Fruit fly (Drosophila melanogaster) whole organism, wandering third instar larva: ENCODE measurements around the gene Spn28Db.

Source experiments
- Abd-B ChIP-seq: fragments of >200 bp; optimal IDR thresholded peaks from 2 replicates; lab custom pipeline; 2017; ENCODE audit warnings: missing biosample characterization, missing genetic modification characterization
- CG32264 ChIP-seq: fragments of 200-800 bp; sonication (Bioruptor generic); optimal IDR thresholded peaks from 2 replicates; lab custom pipeline; 2016; ENCODE audit warnings: missing biosample characterization, missing genetic modification characterization
- CG9705 ChIP-seq: fragments of 200-800 bp; sonication (Bioruptor generic); optimal IDR thresholded peaks from 2 replicates; lab custom pipeline; 2018; ENCODE audit warnings: missing biosample characterization, mild to moderate bottlenecking, missing genetic modification characterization
- Dfd ChIP-seq: fragments of >200 bp; optimal IDR thresholded peaks from 2 replicates; lab custom pipeline; 2017; ENCODE audit warnings: missing biosample characterization, missing genetic modification characterization
- Dif ChIP-seq: fragments of 200-275, 200-300 bp; sonication (Bioruptor generic); optimal IDR thresholded peaks from 2 replicates; lab custom pipeline; 2018; ENCODE audit warnings: missing biosample characterization, missing genetic modification characterization; ENCODE audit not compliant: partially characterized antibody
- GATAd ChIP-seq: sonication (Bioruptor generic); optimal IDR thresholded peaks from 2 replicates; lab custom pipeline; 2016; ENCODE audit warnings: missing biosample characterization, missing genetic modification characterization
- HLH106 ChIP-seq: fragments of 200-800 bp; optimal IDR thresholded peaks from 3 replicates; lab custom pipeline; 2019; ENCODE audit warnings: missing biosample characterization, mild to moderate bottlenecking, missing genetic modification characterization, moderate library complexity
- Hnf4 ChIP-seq: fragments of 200-800 bp; sonication (Bioruptor generic); optimal IDR thresholded peaks from 2 replicates; lab custom pipeline; 2016; ENCODE audit warnings: missing biosample characterization, mild to moderate bottlenecking, missing genetic modification characterization
- Hr78 ChIP-seq: fragments of >200 bp; optimal IDR thresholded peaks from 2 replicates; lab custom pipeline; 2017; ENCODE audit warnings: missing biosample characterization, missing genetic modification characterization
- Hr83 ChIP-seq: fragments of 200-300 bp; sonication (Bioruptor generic); optimal IDR thresholded peaks from 2 replicates; lab custom pipeline; 2016; ENCODE audit warnings: missing biosample characterization, mild to moderate bottlenecking, missing genetic modification characterization, moderate library complexity; ENCODE audit not compliant: poor library complexity, severe bottlenecking
- Jra ChIP-seq: sonication (Bioruptor generic); optimal IDR thresholded peaks from 2 replicates; lab custom pipeline; 2016; ENCODE audit warnings: missing biosample characterization, missing genetic modification characterization
- Mio ChIP-seq: sonication (Bioruptor generic); optimal IDR thresholded peaks from 2 replicates; lab custom pipeline; 2016; ENCODE audit warnings: missing biosample characterization, missing genetic modification characterization
- Myc ChIP-seq: fragments of >200 bp; optimal IDR thresholded peaks from 2 replicates; lab custom pipeline; 2017
- N ChIP-seq: fragments of >200 bp; optimal IDR thresholded peaks from 2 replicates; lab custom pipeline; 2018; ENCODE audit warnings: missing biosample characterization, missing external identifiers, missing genetic modification characterization
- OdsH ChIP-seq: fragments of 200-800 bp; sonication (Bioruptor generic); optimal IDR thresholded peaks from 2 replicates; lab custom pipeline; 2016; ENCODE audit warnings: missing biosample characterization, mild to moderate bottlenecking, missing genetic modification characterization
- Rel ChIP-seq, 2 experiments: fragments of 200-800 bp; sonication (Bioruptor generic) in 1 of 2; optimal IDR thresholded peaks; 2 replicates in 1 of 2; 3 replicates in 1 of 2; lab custom pipeline; 2016 to 2019; ENCODE audit warnings: mild to moderate bottlenecking in 2 of 2, missing biosample characterization in 2 of 2, missing genetic modification characterization in 2 of 2, moderate library complexity in 1 of 2
- Sp1 ChIP-seq: fragments of 200-800 bp; sonication (Bioruptor generic); optimal IDR thresholded peaks from 3 replicates; lab custom pipeline; 2019; ENCODE audit warnings: missing biosample characterization, mild to moderate bottlenecking, missing genetic modification characterization, moderate library complexity
- Vsx2 ChIP-seq: fragments of 200-300, 225-300 bp; sonication (Bioruptor generic); optimal IDR thresholded peaks from 2 replicates; lab custom pipeline; 2018; ENCODE audit warnings: missing biosample characterization, missing genetic modification characterization; ENCODE audit not compliant: partially characterized antibody
- br ChIP-seq: fragments of 200-800 bp; sonication (Bioruptor generic); optimal IDR thresholded peaks from 2 replicates; lab custom pipeline; 2016; ENCODE audit warnings: missing biosample characterization, missing genetic modification characterization
- brk ChIP-seq: fragments of 200-800 bp; sonication (Bioruptor generic); optimal IDR thresholded peaks from 2 replicates; lab custom pipeline; 2016; ENCODE audit warnings: missing biosample characterization, mild to moderate bottlenecking, missing genetic modification characterization
- dl ChIP-seq, 2 experiments: fragments of 175-275, 200-275 bp in 1 of 2; fragments of 200-275 bp in 1 of 2; sonication (Bioruptor generic); optimal IDR thresholded peaks; lab custom pipeline; 2018; ENCODE audit warnings: mild to moderate bottlenecking in 2 of 2, missing biosample characterization in 2 of 2, missing genetic modification characterization in 2 of 2, moderate library complexity in 2 of 2; ENCODE audit not compliant: partially characterized antibody in 2 of 2, insufficient read depth in 1 of 2
- dmrt93B ChIP-seq: fragments of 200-800 bp; sonication (Bioruptor generic); optimal IDR thresholded peaks from 2 replicates; lab custom pipeline; 2018; ENCODE audit warnings: missing biosample characterization, mild to moderate bottlenecking, missing genetic modification characterization
- dsf ChIP-seq: sonication (Bioruptor generic); optimal IDR thresholded peaks from 2 replicates; lab custom pipeline; 2016; ENCODE audit warnings: missing biosample characterization, missing genetic modification characterization, borderline replicate concordance
- ey ChIP-seq: fragments of 200-800 bp; sonication (Bioruptor generic); optimal IDR thresholded peaks from 2 replicates; lab custom pipeline; 2016; ENCODE audit warnings: missing biosample characterization, missing genetic modification characterization
- foxo ChIP-seq, 2 experiments: fragments of 200-800 bp; sonication (Bioruptor generic); optimal IDR thresholded peaks; 2 replicates in 1 of 2; 3 replicates in 1 of 2; lab custom pipeline; 2016 to 2017; ENCODE audit warnings: missing biosample characterization in 2 of 2, missing genetic modification characterization in 2 of 2
- fru ChIP-seq: fragments of 200-800 bp; sonication (Bioruptor generic); optimal IDR thresholded peaks from 3 replicates; lab custom pipeline; 2016; ENCODE audit warnings: missing biosample characterization, mild to moderate bottlenecking, missing genetic modification characterization
- h ChIP-seq: fragments of 200-800 bp; sonication (Bioruptor generic); optimal IDR thresholded peaks from 3 replicates; lab custom pipeline; 2016; ENCODE audit warnings: missing biosample characterization, mild to moderate bottlenecking, missing genetic modification characterization
- jim ChIP-seq: fragments of 175-275, 200-325 bp; sonication (Bioruptor generic); optimal IDR thresholded peaks from 2 replicates; lab custom pipeline; 2016; ENCODE audit warnings: missing biosample characterization, mild to moderate bottlenecking, missing genetic modification characterization
- lola ChIP-seq: fragments of >200 bp; optimal IDR thresholded peaks from 2 replicates; lab custom pipeline; 2017; ENCODE audit warnings: missing biosample characterization, missing genetic modification characterization
- pan ChIP-seq: fragments of >200 bp; optimal IDR thresholded peaks from 2 replicates; lab custom pipeline; 2017
- psq ChIP-seq: fragments of 200-800 bp; sonication (Bioruptor generic); optimal IDR thresholded peaks from 3 replicates; lab custom pipeline; 2017; ENCODE audit warnings: missing biosample characterization, mild to moderate bottlenecking, missing genetic modification characterization, moderate library complexity
- rgr ChIP-seq: fragments of 200-800 bp; sonication (Bioruptor generic); optimal IDR thresholded peaks from 3 replicates; lab custom pipeline; 2016; ENCODE audit warnings: missing biosample characterization, mild to moderate bottlenecking, missing genetic modification characterization
- sage ChIP-seq: fragments of 200-800 bp; sonication (Bioruptor generic); optimal IDR thresholded peaks from 2 replicates; lab custom pipeline; 2016; ENCODE audit warnings: missing biosample characterization, mild to moderate bottlenecking, missing genetic modification characterization
- sv ChIP-seq: fragments of 200-800 bp; sonication (Bioruptor generic); optimal IDR thresholded peaks from 3 replicates; lab custom pipeline; 2016; ENCODE audit warnings: missing biosample characterization, missing genetic modification characterization
- tai ChIP-seq: sonication (Bioruptor generic); optimal IDR thresholded peaks from 2 replicates; lab custom pipeline; 2016; ENCODE audit warnings: missing biosample characterization, missing genetic modification characterization
- usp ChIP-seq: fragments of >200 bp; optimal IDR thresholded peaks from 2 replicates; lab custom pipeline; 2017; ENCODE audit warnings: missing biosample characterization, missing genetic modification characterization
- woc ChIP-seq: sonication (Bioruptor generic); optimal IDR thresholded peaks from 2 replicates; lab custom pipeline; 2016; ENCODE audit warnings: missing biosample characterization, mild to moderate bottlenecking, missing genetic modification characterization

The Spn28Db gene

DNA sequence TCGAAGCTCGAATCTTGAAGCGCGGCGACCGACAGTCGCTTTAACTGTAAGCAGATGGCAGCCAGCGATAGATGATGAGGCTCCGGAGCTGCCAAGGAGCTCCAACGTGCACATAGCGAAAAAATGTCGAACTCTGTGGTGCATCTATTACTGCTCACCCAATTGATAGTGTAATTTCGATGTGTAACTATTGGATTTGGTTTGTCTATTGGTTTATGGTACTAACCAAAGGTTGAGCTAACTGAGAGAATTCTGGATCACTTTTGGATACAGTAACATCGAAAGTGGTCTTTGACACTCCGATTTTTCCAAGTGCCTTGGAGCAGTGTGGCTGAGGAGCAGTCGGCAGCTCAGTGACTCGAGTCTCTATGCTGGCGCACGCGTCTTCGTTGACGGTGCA lies 8.1 kb upstream of the Spn28Db start:
- TF ChIP-seq sage (no peak), Vsx2 (GFP tag; lab: Kevin White, UChicago) (no peak), Rel (GFP tag; optimal IDR thresholded peaks at IDR 0.05; lab: Kevin White, UChicago) (no peak), Rel (tag; optimal IDR thresholded peaks at IDR 0.05; lab: Kevin White, UChicago) (no peak), br (peak; percentile 34), Abd-B (GFP tag; lab: Kevin White, UChicago) (no peak), dsf (no peak), HLH106 (tag; lab: Kevin White, UChicago) (peak; percentile 39), Dfd (GFP tag; lab: Kevin White, UChicago) (no peak), jim (GFP tag; lab: Kevin White, UChicago) (no peak), CG9705 (GFP tag; lab: Kevin White, UChicago) (no peak), N (GFP tag; lab: Kevin White, UChicago) (no peak), sv (no peak), Myc (lab: Kevin White, UChicago) (no peak), Hnf4 (GFP tag; lab: Kevin White, UChicago) (no peak), Mio (GFP tag; lab: Kevin White, UChicago) (no peak), dmrt93B (no peak), usp (GFP tag; lab: Kevin White, UChicago) (no peak), brk (GFP tag; lab: Kevin White, UChicago) (no peak), Hr78 (GFP tag; lab: Kevin White, UChicago) (no peak), foxo (GFP tag; optimal IDR thresholded peaks at IDR 0.05; lab: Kevin White, UChicago) (no peak), fru (GFP tag; lab: Kevin White, UChicago) (peak; percentile 27), GATAd (GFP tag; lab: Kevin White, UChicago) (no peak), h (GFP tag; lab: Kevin White, UChicago) (peak; percentile 54), dl (GFP tag; optimal IDR thresholded peaks at IDR 0.05; lab: Kevin White, UChicago; ENCODE audit: insufficient read depth in 1 of 2, partially characterized antibody in 2 of 2) (no peak), Jra (GFP tag; lab: Kevin White, UChicago) (no peak), psq (no peak), lola (no peak), OdsH (peak; percentile 41), woc (GFP tag; lab: Kevin White, UChicago) (no peak), Dif (no peak), CG32264 (GFP tag; lab: Kevin White, UChicago) (no peak), ey (peak; percentile 44), pan (lab: Kevin White, UChicago) (no peak), Sp1 (GFP tag; lab: Kevin White, UChicago) (peak; percentile 19), rgr (peak; percentile 33), Hr83 (no peak)

DNA sequence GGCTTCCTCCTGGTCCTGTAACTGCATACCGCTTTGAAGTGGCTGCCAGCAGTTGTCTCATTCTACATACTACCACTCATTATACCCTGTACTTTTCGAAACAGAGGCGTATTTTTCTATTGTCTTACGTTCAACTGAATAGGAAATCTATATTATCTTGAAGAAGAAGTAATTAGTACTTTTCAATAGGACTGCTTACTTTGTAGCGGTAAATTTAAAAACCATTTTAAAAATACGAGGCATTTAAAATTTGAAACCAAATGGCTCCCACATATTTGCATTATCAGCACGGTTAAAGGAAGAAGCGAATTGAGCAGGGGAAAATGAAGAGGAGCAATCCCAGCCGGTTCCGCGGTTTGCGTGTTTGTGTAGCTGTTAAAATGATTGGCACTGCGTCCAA lies 6.7 kb upstream of the Spn28Db start:
- TF ChIP-seq Dfd (GFP tag; lab: Kevin White, UChicago) (no peak), brk (GFP tag; lab: Kevin White, UChicago) (no peak), ey (peak; percentile 44), woc (GFP tag; lab: Kevin White, UChicago) (peak; percentile 53), sage (no peak), CG9705 (GFP tag; lab: Kevin White, UChicago) (no peak), pan (lab: Kevin White, UChicago) (no peak), sv (no peak), psq (peak; percentile 25), Hr78 (GFP tag; lab: Kevin White, UChicago) (no peak), Vsx2 (GFP tag; lab: Kevin White, UChicago) (no peak), CG32264 (GFP tag; lab: Kevin White, UChicago) (no peak), GATAd (GFP tag; lab: Kevin White, UChicago) (no peak), tai (GFP tag; lab: Kevin White, UChicago) (no peak), fru (GFP tag; lab: Kevin White, UChicago) (peak; percentile 57), usp (GFP tag; lab: Kevin White, UChicago) (no peak), h (GFP tag; lab: Kevin White, UChicago) (peak; percentile 68), br (no peak), jim (GFP tag; lab: Kevin White, UChicago) (no peak), dl (GFP tag; optimal IDR thresholded peaks at IDR 0.05; lab: Kevin White, UChicago; ENCODE audit: insufficient read depth in 1 of 2, partially characterized antibody in 2 of 2) (no peak), Jra (GFP tag; lab: Kevin White, UChicago) (no peak), dmrt93B (peak; percentile 4), N (GFP tag; lab: Kevin White, UChicago) (no peak), OdsH (peak; percentile 21), dsf (no peak), foxo (GFP tag; optimal IDR thresholded peaks at IDR 0.05; lab: Kevin White, UChicago) (peak in 1 of 2 experiments; percentile 54), Myc (lab: Kevin White, UChicago) (no peak), Hr83 (no peak), HLH106 (tag; lab: Kevin White, UChicago) (peak; percentile 21), lola (no peak), Dif (no peak), rgr (peak; percentile 25), Hnf4 (GFP tag; lab: Kevin White, UChicago) (no peak), Rel (GFP tag; optimal IDR thresholded peaks at IDR 0.05; lab: Kevin White, UChicago) (no peak), Rel (tag; optimal IDR thresholded peaks at IDR 0.05; lab: Kevin White, UChicago) (no peak)
